Fruit fly (Drosophila melanogaster): ENCODE data around the gene ergic53.

Gene ergic53

DNA sequence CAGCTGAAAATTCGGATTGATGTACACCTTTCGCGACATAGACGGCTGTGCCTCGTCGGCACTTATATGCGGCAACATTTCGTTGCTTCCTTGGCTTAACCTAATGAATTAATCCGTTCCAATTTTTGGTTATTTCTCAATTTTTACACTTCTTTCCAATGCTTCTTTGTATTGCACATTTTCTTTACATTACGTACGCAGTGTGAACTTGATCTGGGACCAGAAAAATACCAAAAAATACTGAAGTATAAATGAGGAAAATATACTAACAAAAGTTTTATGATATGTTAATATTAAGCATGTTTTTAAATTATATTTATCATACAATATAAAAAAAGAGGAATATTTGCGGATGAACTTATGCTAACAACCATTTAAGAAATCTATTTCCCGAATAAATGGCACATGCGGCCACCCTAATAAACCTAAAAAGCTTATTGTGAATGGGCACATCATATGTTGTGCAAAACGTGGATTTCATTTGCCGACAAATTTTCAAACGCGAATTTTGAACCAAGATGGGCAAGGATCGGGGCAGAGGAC lies 25.1 kb upstream of the ergic53 start, which contains the start of the genes ZC3H3 and Pus7 (continued):
- TF ChIP-seq Bteb2 (GFP tag; optimal IDR thresholded peaks at IDR 0.05), result no peak
- TF ChIP-seq dysf (GFP tag; IDR thresholded peaks at IDR 0.05), result no peak
- peak; percentile 42 for TF ChIP-seq CG15514 (GFP tag; optimal IDR thresholded peaks at IDR 0.05)
- no peak for TF ChIP-seq CG6854 (GFP tag; optimal IDR thresholded peaks at IDR 0.05)
- no peak for TF ChIP-seq Asciz (GFP tag; optimal IDR thresholded peaks at IDR 0.05)
- TF ChIP-seq gsb (GFP tag; IDR thresholded peaks at IDR 0.05), result no peak
- peak; percentile 58 for TF ChIP-seq CG15479 (GFP tag; optimal IDR thresholded peaks at IDR 0.05)
- peak; percentile 57 for TF ChIP-seq CG10267 (tag; optimal IDR thresholded peaks at IDR 0.05)
- no peak for TF ChIP-seq CG10431 (GFP tag; optimal IDR thresholded peaks at IDR 0.05)
- peak; percentile 16 for TF ChIP-seq unpg (GFP tag; optimal IDR thresholded peaks at IDR 0.05)
- TF ChIP-seq CG10543 (GFP tag; optimal IDR thresholded peaks at IDR 0.05), result no peak
- no peak for TF ChIP-seq Atf6 (GFP tag; IDR thresholded peaks at IDR 0.05)
- no peak for TF ChIP-seq bigmax (GFP tag; optimal IDR thresholded peaks at IDR 0.05)
- no peak for TF ChIP-seq CG5245 (GFP tag; optimal IDR thresholded peaks at IDR 0.05)
- no peak for TF ChIP-seq gro (GFP tag; optimal IDR thresholded peaks at IDR 0.05)
- TF ChIP-seq Rx (GFP tag; IDR thresholded peaks at IDR 0.05), result no peak

DNA sequence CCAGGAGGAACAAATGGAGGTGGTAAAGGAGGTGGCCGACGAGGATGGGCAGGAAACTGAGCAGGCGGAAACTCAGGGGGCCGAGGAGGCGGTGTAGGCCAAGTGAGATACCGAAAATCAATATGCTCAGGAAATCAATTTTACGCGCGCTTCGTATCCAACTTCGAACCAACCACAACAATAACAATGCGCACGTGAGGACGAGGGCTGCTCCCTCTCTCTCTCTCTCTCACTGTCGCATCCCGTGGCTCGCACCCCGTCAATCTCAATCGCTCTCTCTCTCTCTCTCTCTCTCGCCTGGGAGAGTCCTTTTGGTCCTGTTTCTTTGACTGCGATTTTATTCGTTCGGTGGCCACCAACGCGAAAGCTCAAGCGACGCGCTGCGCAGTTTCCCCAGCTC lies 22.3 kb upstream of the ergic53 start, which contains the start of gene CG6765:
Gene CG6765, plus strand, starts transcription at position 340 of the 400 bp plus-strand sequence.
- TF ChIP-seq CG30403 (GFP tag; optimal IDR thresholded peaks at IDR 0.05) (no peak), MTF-1 (GFP tag; optimal IDR thresholded peaks at IDR 0.05; ENCODE audit: borderline replicate concordance) (no peak), amos (GFP tag; IDR thresholded peaks at IDR 0.05; ENCODE audit: partially characterized antibody) (0 out of 2 replicates have a peak, but pooled peaks have one; percentile 4), Ptx1 (GFP tag; IDR thresholded peaks at IDR 0.05) (no peak), chm (GFP tag; IDR thresholded peaks at IDR 0.05) (no peak), CG10431 (GFP tag; optimal IDR thresholded peaks at IDR 0.05) (no peak), Dad (GFP tag; optimal IDR thresholded peaks at IDR 0.05) (no peak), Atf3 (GFP tag; optimal IDR thresholded peaks at IDR 0.05) (no peak), CG3281 (GFP tag; optimal IDR thresholded peaks at IDR 0.05) (no peak), dan (GFP tag; IDR thresholded peaks at IDR 0.05) (no peak), CG8388 (GFP tag; optimal IDR thresholded peaks at IDR 0.05) (no peak), Hand (GFP tag; optimal IDR thresholded peaks at IDR 0.05) (no peak), cad (GFP tag; optimal IDR thresholded peaks at IDR 0.05) (no peak), CG12219 (GFP tag; optimal IDR thresholded peaks at IDR 0.05) (no peak), Nf-YC (tag; optimal IDR thresholded peaks at IDR 0.05) (no peak), inv (GFP tag; IDR thresholded peaks at IDR 0.05; ENCODE audit: partially characterized antibody) (no peak), usp (GFP tag; optimal IDR thresholded peaks at IDR 0.05) (no peak), run (tag; optimal IDR thresholded peaks at IDR 0.05) (no peak), lov (optimal IDR thresholded peaks at IDR 0.05) (no peak), lov (GFP tag; IDR thresholded peaks at IDR 0.05) (no peak), pfk (GFP tag; optimal IDR thresholded peaks at IDR 0.05) (no peak), hbn (GFP tag; IDR thresholded peaks at IDR 0.05; ENCODE audit: partially characterized antibody) (0 out of 2 replicates have a peak, but pooled peaks have one; percentile 29), CG8281 (tag; optimal IDR thresholded peaks at IDR 0.05) (no peak), CG18764 (GFP tag; optimal IDR thresholded peaks at IDR 0.05) (no peak), dmrt99B (tag; optimal IDR thresholded peaks at IDR 0.05) (no peak), Hmr (GFP tag; optimal IDR thresholded peaks at IDR 0.05) (peak; percentile 18), CG7271 (tag; optimal IDR thresholded peaks at IDR 0.05) (no peak), kni (GFP tag; optimal IDR thresholded peaks at IDR 0.05) (no peak), CG15696 (tag; optimal IDR thresholded peaks at IDR 0.05) (no peak), CG14860 (GFP tag; IDR thresholded peaks at IDR 0.05; ENCODE audit: partially characterized antibody) (no peak), Myb (GFP tag; optimal IDR thresholded peaks at IDR 0.05) (no peak), CG12659 (GFP tag; optimal IDR thresholded peaks at IDR 0.05) (no peak), CG9609 (GFP tag; optimal IDR thresholded peaks at IDR 0.05) (no peak), CG15514 (GFP tag; optimal IDR thresholded peaks at IDR 0.05) (peak; percentile 2), CG6654 (GFP tag; optimal IDR thresholded peaks at IDR 0.05) (no peak), dati (GFP tag; IDR thresholded peaks at IDR 0.05) (no peak)

Data from whole organism, embryonic.